Fruit fly (Drosophila melanogaster) Kc167 (cell line): Measurements from ENCODE around the gene CG42523.

Experiments
- Myc ChIP-seq: fragments of >200 bp; optimal IDR thresholded peaks from 2 replicates; lab custom pipeline; 2017; ENCODE audit warnings: missing external identifiers
- Sin3A ChIP-seq: fragments of >200 bp; optimal IDR thresholded peaks from 2 replicates; lab custom pipeline; 2018; ENCODE audit warnings: missing external identifiers
- h ChIP-seq: fragments of >200 bp; optimal IDR thresholded peaks from 3 replicates; lab custom pipeline; 2018; ENCODE audit warnings: missing external identifiers
- insv ChIP-seq: fragments of >200 bp; optimal IDR thresholded peaks from 3 replicates; lab custom pipeline; 2018; ENCODE audit warnings: missing external identifiers
- psq ChIP-seq: fragments of >200 bp; optimal IDR thresholded peaks from 2 replicates; lab custom pipeline; 2017; ENCODE audit warnings: missing external identifiers
- ttk ChIP-seq: sonication (Bioruptor generic); optimal IDR thresholded peaks from 2 replicates; lab custom pipeline; 2017; ENCODE audit warnings: missing external identifiers

CG42523 gene

dm6 chr2L:4810697-4811490, 48.2 kb downstream of the CG42523 start:
- no peak for TF ChIP-seq Sin3A (lab: Kevin White, UChicago)
- no peak for TF ChIP-seq ttk (lab: Kevin White, UChicago)
- no peak for TF ChIP-seq psq
- no peak for TF ChIP-seq insv (lab: Kevin White, UChicago)
- TF ChIP-seq Myc (lab: Kevin White, UChicago), result no peak
- TF ChIP-seq h (lab: Kevin White, UChicago), result no peak

dm6 chr2L:4811491-4812058, 48.9 kb downstream of the CG42523 start:
- TF ChIP-seq h (lab: Kevin White, UChicago), result no peak
- TF ChIP-seq ttk (lab: Kevin White, UChicago), result no peak
- TF ChIP-seq insv (lab: Kevin White, UChicago), result no peak
- TF ChIP-seq Sin3A (lab: Kevin White, UChicago), result no peak
- TF ChIP-seq psq, result no peak
- TF ChIP-seq Myc (lab: Kevin White, UChicago), result no peak

dm6 chr2L:4812261-4813022, 49.7 kb downstream of the CG42523 start, which contains the start of gene CG15629:
TSS of gene CG15629 (plus strand) at chr2L:4813009.
- TF ChIP-seq ttk (lab: Kevin White, UChicago), result no peak
- no peak for TF ChIP-seq insv (lab: Kevin White, UChicago)
- TF ChIP-seq h (lab: Kevin White, UChicago), result no peak
- no peak for TF ChIP-seq Sin3A (lab: Kevin White, UChicago)
- TF ChIP-seq psq, result no peak
- TF ChIP-seq Myc (lab: Kevin White, UChicago), result no peak

- no peak for TF ChIP-seq insv (lab: Kevin White, UChicago)
- TF ChIP-seq Sin3A (lab: Kevin White, UChicago), result no peak
- no peak for TF ChIP-seq psq
- no peak for TF ChIP-seq ttk (lab: Kevin White, UChicago)
- TF ChIP-seq h (lab: Kevin White, UChicago), result no peak
- TF ChIP-seq Myc (lab: Kevin White, UChicago), result no peak
Observed at dm6 chr2L:4813023-4813339, 50.3 kb downstream of the CG42523 start.
